Fruit fly (Drosophila melanogaster): ENCODE measurements around the gene CG15580.

The CG15580 gene

DNA sequence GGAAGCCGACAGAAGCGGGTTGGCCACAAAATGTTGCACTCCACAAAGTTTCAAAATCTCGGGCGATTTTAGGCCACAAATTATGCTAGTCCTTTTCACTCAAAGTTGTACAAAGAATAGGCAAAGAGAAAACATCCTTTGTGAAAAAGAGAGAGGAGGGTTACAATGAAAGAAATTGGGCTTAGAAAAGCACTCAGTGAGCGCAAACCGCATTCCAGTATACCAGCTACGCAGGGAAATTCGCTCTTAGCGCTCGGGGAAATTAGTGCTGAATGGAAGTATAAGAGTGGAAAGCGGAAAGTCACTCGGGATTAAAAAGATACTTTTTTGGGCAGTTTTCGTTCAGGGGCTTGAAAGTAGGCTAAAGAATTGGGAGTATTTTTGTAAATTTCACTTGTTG lies 24.8 kb upstream of the CG15580 start:
- no peak for TF ChIP-seq Hmx (GFP tag; optimal IDR thresholded peaks at IDR 0.05)
- TF ChIP-seq Trl (optimal IDR thresholded peaks at IDR 0.05), result peak; percentile 51 to 63
- TF ChIP-seq Trl (GFP tag; optimal IDR thresholded peaks at IDR 0.05), result no peak
- TF ChIP-seq CG2875 (GFP tag; optimal IDR thresholded peaks at IDR 0.05), result no peak

DNA sequence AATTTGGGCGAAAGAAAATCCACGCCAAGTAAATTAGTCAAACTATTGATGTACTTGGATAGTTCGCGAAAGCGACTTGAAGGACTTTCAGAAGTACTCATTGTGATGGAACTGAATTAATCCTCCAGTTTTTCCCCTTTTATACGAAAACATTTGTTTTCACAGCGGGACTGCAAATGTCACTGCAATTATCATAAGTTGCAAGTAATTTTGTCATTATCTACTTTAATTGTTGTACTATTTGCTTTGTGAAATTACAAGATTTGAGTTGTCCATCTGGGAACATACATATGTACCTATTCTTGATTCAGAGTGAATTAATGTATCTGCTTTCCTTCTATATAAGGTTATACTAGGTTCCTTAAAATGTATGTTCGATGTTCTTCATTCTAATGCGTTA lies 20.8 kb upstream of the CG15580 start, which contains the start of gene Or83c:
Gene Or83c (minus strand): TSS at position 101 of the 400 bp plus-strand sequence.
- TF ChIP-seq ash1 (GFP tag; optimal IDR thresholded peaks at IDR 0.05) (no peak), Optix (GFP tag; IDR thresholded peaks at IDR 0.05) (no peak), C15 (GFP tag; IDR thresholded peaks at IDR 0.05) (no peak), CG16815 (GFP tag; optimal IDR thresholded peaks at IDR 0.05) (no peak), lmd (GFP tag; IDR thresholded peaks at IDR 0.05) (no peak), bcd (GFP tag; optimal IDR thresholded peaks at IDR 0.05) (no peak), CG31441 (GFP tag; IDR thresholded peaks at IDR 0.05) (no peak), Ssrp (tag; optimal IDR thresholded peaks at IDR 0.05) (no peak), Usf (GFP tag; optimal IDR thresholded peaks at IDR 0.05) (no peak), bigmax (GFP tag; optimal IDR thresholded peaks at IDR 0.05) (no peak), mld (GFP tag; IDR thresholded peaks at IDR 0.05; ENCODE audit: partially characterized antibody) (no peak), Ptx1 (GFP tag; IDR thresholded peaks at IDR 0.05) (no peak), bowl (GFP tag; IDR thresholded peaks at IDR 0.05) (no peak), en (GFP tag; optimal IDR thresholded peaks at IDR 0.05) (no peak), ac (GFP tag; optimal IDR thresholded peaks at IDR 0.05) (no peak), caup (GFP tag; optimal IDR thresholded peaks at IDR 0.05; ENCODE audit: severe bottlenecking) (no peak)

DNA sequence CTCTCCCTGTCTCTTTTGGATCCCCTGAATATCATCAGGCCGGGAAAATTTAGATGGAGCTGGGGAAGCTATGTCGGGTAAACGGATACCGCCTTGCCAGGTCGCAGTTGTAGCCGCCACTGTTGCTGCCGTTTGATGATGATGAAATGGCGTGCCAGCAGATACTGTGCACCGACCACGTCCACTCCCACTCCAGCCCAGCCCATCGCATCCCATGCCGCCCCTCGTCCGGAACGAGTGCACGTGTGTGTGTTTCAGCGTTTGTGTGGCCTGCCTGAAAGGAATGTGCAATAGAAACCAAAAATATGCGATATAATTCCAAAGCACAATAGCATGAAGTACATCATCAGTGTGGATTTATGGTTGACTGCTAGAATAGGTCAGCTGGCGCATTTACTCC lies 19.1 kb downstream of the CG15580 start:
- peak; percentile 61 for TF ChIP-seq CG8478 (optimal IDR thresholded peaks at IDR 0.05)
- no peak for TF ChIP-seq CG30431 (GFP tag; optimal IDR thresholded peaks at IDR 0.05)
- no peak for TF ChIP-seq HLHmδ (GFP tag; optimal IDR thresholded peaks at IDR 0.05)
- TF ChIP-seq Ets65A (GFP tag), result peak; percentile 79

DNA sequence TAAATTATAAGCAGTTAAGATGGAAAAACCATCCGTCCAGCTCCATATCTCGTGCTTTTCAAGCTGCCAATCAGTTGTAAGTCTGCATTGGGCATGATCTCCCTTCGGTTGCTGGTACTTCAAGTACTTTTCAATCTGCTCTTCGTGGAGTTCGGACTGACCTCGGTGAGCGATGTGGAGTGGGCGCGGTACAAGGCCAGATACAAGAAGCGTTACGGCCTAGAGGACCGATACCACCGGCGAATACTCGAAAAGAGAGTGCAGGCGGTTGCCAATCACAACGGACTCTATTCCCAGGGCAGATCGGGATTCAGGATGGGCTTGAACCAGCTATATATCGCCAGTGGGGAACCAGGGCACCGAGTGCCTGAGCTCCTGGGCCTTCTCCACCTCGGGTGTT lies 29.7 kb downstream of the CG15580 start:
- TF ChIP-seq CG10366 (GFP tag; IDR thresholded peaks at IDR 0.05), result no peak
- TF ChIP-seq Ets65A (GFP tag), result peak; percentile 91

DNA sequence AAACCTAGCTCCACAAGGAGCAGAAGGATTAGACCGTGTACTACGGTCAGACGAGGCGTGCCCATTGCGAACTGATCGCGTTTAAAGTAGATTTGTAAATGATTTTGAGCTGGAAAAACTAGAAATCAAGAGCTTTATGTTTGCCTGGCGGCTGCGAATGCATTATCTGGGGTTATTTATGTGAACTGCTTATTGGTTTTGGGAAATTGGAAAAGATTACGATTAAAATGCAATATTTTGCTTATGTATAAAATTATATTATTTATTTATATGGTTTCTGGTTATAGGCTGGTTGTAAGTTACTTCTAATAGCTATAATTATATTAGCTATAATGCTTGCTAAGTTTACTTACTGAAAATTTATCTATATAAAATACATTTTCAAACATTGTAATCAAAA lies 30.2 kb downstream of the CG15580 start, which contains the start of gene CtsL3:
Gene CtsL3 (minus strand): TSS at position 101 of the 400 bp plus-strand sequence.
- no peak for TF ChIP-seq HHEX (GFP tag; optimal IDR thresholded peaks at IDR 0.05)
- TF ChIP-seq tna (GFP tag; IDR thresholded peaks at IDR 0.05; ENCODE audit: partially characterized antibody), result no peak
- no peak for TF ChIP-seq CG4282 (GFP tag; optimal IDR thresholded peaks at IDR 0.05)
- TF ChIP-seq rib (GFP tag; IDR thresholded peaks at IDR 0.05), result no peak
- no peak for TF ChIP-seq maf-S (GFP tag; optimal IDR thresholded peaks at IDR 0.05)
- no peak for TF ChIP-seq CG7987 (GFP tag; optimal IDR thresholded peaks at IDR 0.05)
- TF ChIP-seq CG12236 (GFP tag; optimal IDR thresholded peaks at IDR 0.05), result no peak
- TF ChIP-seq CG4854 (GFP tag; optimal IDR thresholded peaks at IDR 0.05), result no peak
- no peak for TF ChIP-seq CG33213 (GFP tag; optimal IDR thresholded peaks at IDR 0.05)
- TF ChIP-seq fd3F (GFP tag; optimal IDR thresholded peaks at IDR 0.05), result no peak
- TF ChIP-seq gt (GFP tag; IDR thresholded peaks at IDR 0.05), result no peak
- TF ChIP-seq vfl (GFP tag; optimal IDR thresholded peaks at IDR 0.05), result no peak
- TF ChIP-seq chm (GFP tag; IDR thresholded peaks at IDR 0.05), result no peak
- TF ChIP-seq CG1233 (GFP tag; optimal IDR thresholded peaks at IDR 0.05), result no peak

Data from whole organism, embryonic.